Worm (Caenorhabditis elegans) whole organism, L2 larva: ENCODE data around the gene T24C4.3.

Experiments used
- ZK546.5 ChIP-seq: sonication (generic microtip); optimal IDR thresholded peaks from 2 replicates; lab custom pipeline; 2017; ENCODE audit warnings: missing biosample characterization, missing genetic modification characterization
- ama-1 ChIP-seq: fragments of 150-350 bp; optimal IDR thresholded peaks from 2 replicates; lab custom pipeline; 2018; ENCODE audit warnings: inconsistent platforms
- ceh-16 ChIP-seq: fragments of 150-350 bp; optimal IDR thresholded peaks from 2 replicates; lab custom pipeline; 2014; ENCODE audit warnings: missing biosample characterization, missing genetic modification characterization
- elt-3 ChIP-seq: sonication (generic microtip); optimal IDR thresholded peaks from 2 replicates; lab custom pipeline; 2017; ENCODE audit warnings: missing biosample characterization, missing genetic modification characterization
- fos-1 ChIP-seq: fragments of 150-350 bp; optimal IDR thresholded peaks from 2 replicates; lab custom pipeline; 2014; ENCODE audit warnings: missing biosample characterization, missing genetic modification characterization
- lin-13 ChIP-seq: fragments of 150-350 bp; optimal IDR thresholded peaks from 2 replicates; lab custom pipeline; 2014; ENCODE audit warnings: missing biosample characterization, missing genetic modification reagents, missing genetic modification characterization
- lsy-2 ChIP-seq, 2 experiments: fragments of 150-350 bp in 1 of 2; sonication (generic microtip) in 1 of 2; optimal IDR thresholded peaks; 2 replicates each; lab custom pipeline; 2014 to 2017; ENCODE audit warnings: missing biosample characterization in 2 of 2, missing genetic modification characterization in 2 of 2
- nhr-11 ChIP-seq: fragments of 150-350 bp; optimal IDR thresholded peaks from 2 replicates; lab custom pipeline; 2014; ENCODE audit warnings: missing biosample characterization, missing genetic modification characterization
- nhr-23 ChIP-seq: fragments of 150-350 bp; optimal IDR thresholded peaks from 2 replicates; lab custom pipeline; 2014; ENCODE audit warnings: missing biosample characterization, missing genetic modification reagents, missing genetic modification characterization
- nhr-25 ChIP-seq: fragments of 150-350 bp; sonication (generic microtip); optimal IDR thresholded peaks from 3 replicates; lab custom pipeline; 2014; ENCODE audit warnings: missing biosample characterization, missing genetic modification characterization
- nhr-6 ChIP-seq: fragments of 150-350 bp; optimal IDR thresholded peaks from 2 replicates; lab custom pipeline; 2014; ENCODE audit warnings: missing biosample characterization, missing genetic modification characterization
- unc-62 ChIP-seq: fragments of 150-350 bp; optimal IDR thresholded peaks from 2 replicates; lab custom pipeline; 2014; ENCODE audit warnings: missing biosample characterization, missing genetic modification reagents, missing genetic modification characterization
- zag-1 ChIP-seq: fragments of 150-350 bp; optimal IDR thresholded peaks from 2 replicates; lab custom pipeline; 2014; ENCODE audit warnings: missing biosample characterization, missing genetic modification characterization

DNA sequence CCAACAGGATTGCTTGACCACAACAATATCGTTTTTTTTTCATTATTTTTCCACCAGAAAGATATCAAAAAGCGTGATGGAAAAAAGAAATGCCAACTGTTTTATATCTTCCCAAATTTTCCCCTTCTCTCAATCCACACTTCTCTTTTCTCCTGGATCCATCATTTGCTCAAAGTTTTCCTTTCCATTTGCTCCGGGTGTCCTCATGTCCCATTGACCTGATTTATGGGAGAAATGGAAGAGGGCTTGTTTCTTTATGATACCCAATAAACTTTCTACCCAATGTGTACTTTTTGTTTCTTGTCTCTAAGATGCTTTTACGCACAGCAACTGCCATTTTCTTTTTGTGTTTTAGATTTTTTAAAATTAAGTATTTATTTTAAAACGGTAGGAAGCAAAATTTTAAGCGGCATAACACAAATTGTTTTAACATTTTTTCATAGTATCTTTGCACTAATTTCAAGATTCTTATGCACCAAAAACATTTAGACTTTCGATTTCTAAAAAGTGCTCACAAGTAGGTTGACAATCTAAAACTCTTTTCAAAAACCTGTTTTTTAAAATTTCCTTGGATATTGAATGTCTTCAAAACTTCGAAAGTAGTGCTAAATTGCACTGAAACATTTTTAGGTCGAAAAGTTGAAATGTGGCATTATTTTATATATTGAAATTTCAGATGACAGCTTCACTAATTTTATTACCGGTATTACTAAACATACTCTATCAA is 49.6 kb downstream of the T24C4.3 start, which contains the start of gene clec-149:
- no peak for TF ChIP-seq unc-62 (GFP tag; lab: Kevin White, UChicago)
- TF ChIP-seq ceh-16 (tag; lab: Kevin White, UChicago) = no peak
- TF ChIP-seq elt-3 (tag; lab: Kevin White, UChicago) = no peak
- peak in 1 of 2 experiments; percentile 25 for TF ChIP-seq lsy-2 (tag; optimal IDR thresholded peaks at IDR 0.05; lab: Kevin White, UChicago)
- no peak for TF ChIP-seq ZK546.5 (tag; lab: Kevin White, UChicago)
- no peak for TF ChIP-seq fos-1
- no peak for TF ChIP-seq nhr-25 (tag; lab: Kevin White, UChicago)
- TF ChIP-seq zag-1 (tag; lab: Kevin White, UChicago) = no peak
- TF ChIP-seq nhr-23 (tag; lab: Kevin White, UChicago) = no peak
- no peak for TF ChIP-seq nhr-6 (tag; lab: Kevin White, UChicago)
- TF ChIP-seq lin-13 (GFP tag; lab: Kevin White, UChicago) = no peak
- no peak for TF ChIP-seq nhr-11
- TF ChIP-seq ama-1 = no peak
